Fruit fly (Drosophila melanogaster): ENCODE measurements around the gene Hsc70-1.

Hsc70-1 gene

DNA sequence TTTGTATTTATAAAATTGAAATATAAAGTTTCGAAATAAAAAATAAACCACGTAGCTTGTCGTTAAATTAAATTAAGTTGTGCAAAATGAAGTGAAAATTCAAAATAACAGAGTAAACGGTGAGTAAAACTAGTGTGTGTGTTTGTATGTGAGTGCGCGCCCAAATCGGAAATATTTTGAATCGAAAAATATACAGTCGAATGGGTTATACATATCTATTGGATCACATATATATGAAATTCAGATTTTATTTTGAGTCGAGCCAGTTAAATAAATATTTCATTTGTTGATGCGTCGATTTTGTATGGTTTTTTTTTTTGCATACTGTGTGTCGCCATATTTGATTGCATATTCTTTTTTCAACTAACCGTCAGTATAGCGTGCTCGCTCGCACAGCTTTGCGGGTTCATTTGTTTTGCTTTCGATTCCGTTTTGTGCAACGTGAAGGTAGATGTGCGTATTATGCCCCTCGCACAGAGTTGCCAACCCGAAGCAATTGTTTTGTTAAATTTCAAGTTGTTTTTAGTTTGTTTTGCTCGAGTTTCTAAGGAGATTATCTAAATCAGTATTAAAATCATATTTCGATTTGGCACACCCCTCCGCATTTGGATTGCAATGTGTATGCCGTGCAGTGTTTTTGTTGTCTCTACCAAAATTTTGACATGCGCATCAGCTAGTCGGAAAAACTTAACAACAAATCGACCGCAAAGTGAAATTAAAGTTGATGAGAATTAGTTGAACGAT is 29.6 kb downstream of the Hsc70-1 start (continued):
- TF ChIP-seq sd (tag; optimal IDR thresholded peaks at IDR 0.05) (no peak), onecut (GFP tag; IDR thresholded peaks at IDR 0.05) (no peak), CG32532 (GFP tag; IDR thresholded peaks at IDR 0.05) (0 out of 2 replicates have a peak, but pooled peaks have one; percentile 5), CG2120 (GFP tag; optimal IDR thresholded peaks at IDR 0.05) (peak; percentile 42), CG32767 (GFP tag; IDR thresholded peaks at IDR 0.05) (peak; percentile 52; the same call in 1 of the 2 replicates), CG10321 (GFP tag; IDR thresholded peaks at IDR 0.05) (peak; percentile 93), CG12942 (GFP tag; optimal IDR thresholded peaks at IDR 0.05) (no peak), Med (GFP tag) (no peak), CG11560 (tag; IDR thresholded peaks at IDR 0.05) (no peak), CG12155 (GFP tag; optimal IDR thresholded peaks at IDR 0.05) (no peak), salm (tag; optimal IDR thresholded peaks at IDR 0.05) (no peak), gem (tag; optimal IDR thresholded peaks at IDR 0.05) (peak; percentile 33), Awh (GFP tag; IDR thresholded peaks at IDR 0.05) (no peak), CG2889 (GFP tag; IDR thresholded peaks at IDR 0.05) (no peak), zfh1 (GFP tag; IDR thresholded peaks at IDR 0.05) (0 out of 3 replicates have a peak, but pooled peaks have one; percentile 10), Mad (GFP tag; optimal IDR thresholded peaks at IDR 0.05) (no peak), CG10654 (GFP tag; optimal IDR thresholded peaks at IDR 0.05) (no peak), luna (GFP tag; optimal IDR thresholded peaks at IDR 0.05) (no peak), CG2202 (tag; optimal IDR thresholded peaks at IDR 0.05) (no peak), nom (GFP tag; optimal IDR thresholded peaks at IDR 0.05) (peak; percentile 37), CG30431 (GFP tag; optimal IDR thresholded peaks at IDR 0.05) (no peak), abd-A (tag; optimal IDR thresholded peaks at IDR 0.05) (no peak), CG34422 (GFP tag; IDR thresholded peaks at IDR 0.05) (0 out of 3 replicates have a peak, but pooled peaks have one; percentile 14), CG3995 (GFP tag; optimal IDR thresholded peaks at IDR 0.05) (no peak), gsb-n (tag; optimal IDR thresholded peaks at IDR 0.05) (no peak), corto (GFP tag; optimal IDR thresholded peaks at IDR 0.05) (no peak), sim (GFP tag; IDR thresholded peaks at IDR 0.05) (no peak), Hey (tag; optimal IDR thresholded peaks at IDR 0.05) (no peak), lov (optimal IDR thresholded peaks at IDR 0.05) (no peak), lov (GFP tag; IDR thresholded peaks at IDR 0.05) (no peak), kay (GFP tag; optimal IDR thresholded peaks at IDR 0.05) (no peak), CG11093 (GFP tag; IDR thresholded peaks at IDR 0.05) (no peak), oc (tag; optimal IDR thresholded peaks at IDR 0.05) (no peak), zf30C (GFP tag; optimal IDR thresholded peaks at IDR 0.05) (no peak), ATbp (GFP tag; optimal IDR thresholded peaks at IDR 0.05) (no peak), CG12769 (tag; optimal IDR thresholded peaks at IDR 0.05) (no peak), seq (GFP tag; IDR thresholded peaks at IDR 0.05) (no peak), psq (GFP tag; optimal IDR thresholded peaks at IDR 0.05) (no peak), Deaf1 (tag; optimal IDR thresholded peaks at IDR 0.05) (no peak), CG3407 (GFP tag; optimal IDR thresholded peaks at IDR 0.05) (no peak), CG6175 (GFP tag; IDR thresholded peaks at IDR 0.05) (no peak), vfl (GFP tag; optimal IDR thresholded peaks at IDR 0.05) (no peak), CG1233 (GFP tag; optimal IDR thresholded peaks at IDR 0.05) (no peak), tll (GFP tag; optimal IDR thresholded peaks at IDR 0.05) (no peak), lilli (GFP tag; optimal IDR thresholded peaks at IDR 0.05) (no peak), ash1 (GFP tag; optimal IDR thresholded peaks at IDR 0.05) (no peak), ttk (GFP tag; IDR thresholded peaks at IDR 0.05) (no peak), CG3281 (GFP tag; optimal IDR thresholded peaks at IDR 0.05) (peak; percentile 27), Myb (GFP tag; optimal IDR thresholded peaks at IDR 0.05) (no peak), hkb (optimal IDR thresholded peaks at IDR 0.05) (no peak), hkb (GFP tag; IDR thresholded peaks at IDR 0.05) (no peak)

All from whole organism, embryonic.